Worm (Caenorhabditis elegans) whole organism, late embryonic: ENCODE measurements around the gene upb-1.

Experiments used
- C08G9.2 ChIP-seq: sonication (generic microtip); optimal IDR thresholded peaks from 2 replicates; lab custom pipeline; 2016; ENCODE audit warnings: mild to moderate bottlenecking, missing genetic modification characterization, moderate library complexity, missing compliant biosample characterization
- F13H6.1 ChIP-seq: sonication (generic microtip); optimal IDR thresholded peaks from 2 replicates; lab custom pipeline; 2016; ENCODE audit warnings: missing genetic modification characterization, missing compliant biosample characterization
- K02D7.2 ChIP-seq: sonication (generic microtip); optimal IDR thresholded peaks from 2 replicates; lab custom pipeline; 2017; ENCODE audit warnings: mild to moderate bottlenecking, missing genetic modification characterization, missing compliant biosample characterization
- K09A11.1 ChIP-seq: sonication (generic microtip); optimal IDR thresholded peaks from 2 replicates; lab custom pipeline; 2017; ENCODE audit warnings: antibody characterized with exemption, mild to moderate bottlenecking, missing genetic modification characterization, missing compliant biosample characterization; ENCODE audit not compliant: insufficient read depth
- ahr-1 ChIP-seq: sonication (generic microtip); optimal IDR thresholded peaks from 2 replicates; lab custom pipeline; 2016; ENCODE audit warnings: missing genetic modification characterization, missing compliant biosample characterization
- ceh-18 ChIP-seq: sonication (generic microtip); optimal IDR thresholded peaks from 2 replicates; lab custom pipeline; 2016; ENCODE audit warnings: missing genetic modification characterization, missing compliant biosample characterization
- ceh-2 ChIP-seq: sonication (generic microtip); optimal IDR thresholded peaks from 2 replicates; lab custom pipeline; 2016; ENCODE audit warnings: missing genotype, missing genetic modification characterization, missing compliant biosample characterization
- ceh-30 ChIP-seq: fragments of 150-350 bp; optimal IDR thresholded peaks from 2 replicates; lab custom pipeline; 2014; ENCODE audit warnings: missing biosample characterization, missing genetic modification characterization
- ceh-34 ChIP-seq: sonication (generic microtip); optimal IDR thresholded peaks from 2 replicates; lab custom pipeline; 2016; ENCODE audit warnings: mild to moderate bottlenecking, missing genetic modification characterization, missing compliant biosample characterization
- ceh-45 ChIP-seq: fragments of 200-800 bp; sonication (Bioruptor generic); IDR thresholded peaks from 2 replicates; pipeline ENCODE4 v1.3.6; 2022; ENCODE audit warnings: missing genetic modification reagents, missing genetic modification characterization, missing compliant biosample characterization
- che-1 ChIP-seq: sonication (generic microtip); optimal IDR thresholded peaks from 2 replicates; lab custom pipeline; 2016; ENCODE audit warnings: mild to moderate bottlenecking, missing genetic modification characterization, missing compliant biosample characterization
- dmd-4 ChIP-seq: sonication (generic microtip); optimal IDR thresholded peaks from 2 replicates; lab custom pipeline; 2016; ENCODE audit warnings: borderline replicate concordance, missing genetic modification characterization, missing compliant biosample characterization
- dve-1 ChIP-seq: sonication (generic microtip); optimal IDR thresholded peaks from 2 replicates; lab custom pipeline; 2017; ENCODE audit warnings: antibody characterized with exemption, mild to moderate bottlenecking, missing genetic modification characterization, missing compliant biosample characterization
- elt-2 ChIP-seq: sonication (generic microtip); optimal IDR thresholded peaks from 2 replicates; lab custom pipeline; 2016; ENCODE audit warnings: missing genetic modification reagents, missing genetic modification characterization, missing compliant biosample characterization
- ets-4 ChIP-seq: sonication (generic microtip); optimal IDR thresholded peaks from 2 replicates; lab custom pipeline; 2016; ENCODE audit warnings: missing genetic modification characterization, missing compliant biosample characterization
- eyg-1 ChIP-seq: sonication (generic microtip); optimal IDR thresholded peaks from 2 replicates; lab custom pipeline; 2016; ENCODE audit warnings: missing genotype, missing genetic modification characterization, missing compliant biosample characterization
- hlh-15 ChIP-seq: sonication (generic microtip); optimal IDR thresholded peaks from 2 replicates; lab custom pipeline; 2016; ENCODE audit warnings: missing genetic modification characterization, missing compliant biosample characterization
- nhr-11 ChIP-seq: fragments of 150-350 bp; optimal IDR thresholded peaks from 2 replicates; lab custom pipeline; 2014; ENCODE audit warnings: missing biosample characterization, missing genetic modification characterization
- nhr-232 ChIP-seq: sonication (generic microtip); optimal IDR thresholded peaks from 2 replicates; lab custom pipeline; 2016; ENCODE audit warnings: missing genetic modification characterization, missing compliant biosample characterization
- npax-4 ChIP-seq: sonication (generic microtip); optimal IDR thresholded peaks from 2 replicates; lab custom pipeline; 2016; ENCODE audit warnings: missing genetic modification characterization, missing compliant biosample characterization
- pag-3 ChIP-seq: sonication (generic microtip); optimal IDR thresholded peaks from 2 replicates; lab custom pipeline; 2016; ENCODE audit warnings: missing compliant biosample characterization, missing genetic modification characterization, borderline replicate concordance
- pax-1 ChIP-seq: fragments of 150-350 bp; optimal IDR thresholded peaks from 2 replicates; lab custom pipeline; 2014; ENCODE audit warnings: missing biosample characterization, missing genetic modification characterization
- pha-2 ChIP-seq: sonication (generic microtip); optimal IDR thresholded peaks from 2 replicates; lab custom pipeline; 2017; ENCODE audit warnings: mild to moderate bottlenecking, missing genetic modification characterization, missing compliant biosample characterization
- pha-4 ChIP-seq: fragments of 150-350 bp; optimal IDR thresholded peaks from 2 replicates; lab custom pipeline; 2018; ENCODE audit warnings: missing biosample characterization, missing genetic modification reagents, missing genetic modification characterization
- pros-1 ChIP-seq: fragments of 150-350 bp; optimal IDR thresholded peaks from 2 replicates; lab custom pipeline; 2014; ENCODE audit warnings: missing biosample characterization, missing genetic modification reagents, missing genetic modification characterization
- ref-2 ChIP-seq: sonication (generic microtip); optimal IDR thresholded peaks from 2 replicates; lab custom pipeline; 2016; ENCODE audit warnings: missing genetic modification characterization, missing compliant biosample characterization
- rnt-1 ChIP-seq: sonication (generic microtip); optimal IDR thresholded peaks from 2 replicates; lab custom pipeline; 2016; ENCODE audit warnings: missing genetic modification characterization, missing compliant biosample characterization
- sox-4 ChIP-seq: sonication (generic microtip); optimal IDR thresholded peaks from 2 replicates; lab custom pipeline; 2017; ENCODE audit warnings: mild to moderate bottlenecking, missing genetic modification characterization, inconsistent platforms, missing compliant biosample characterization
- syd-9 ChIP-seq: sonication (generic microtip); optimal IDR thresholded peaks from 2 replicates; lab custom pipeline; 2016; ENCODE audit warnings: mild to moderate bottlenecking, missing genetic modification characterization, moderate library complexity, missing compliant biosample characterization
- tbx-7 ChIP-seq: sonication (generic microtip); optimal IDR thresholded peaks from 2 replicates; lab custom pipeline; 2016; ENCODE audit warnings: missing genotype, missing genetic modification characterization, missing compliant biosample characterization
- unc-3 ChIP-seq, 2 experiments: fragments of 200-800 bp in 1 of 2; sonication (Bioruptor generic) in 1 of 2; sonication (generic microtip) in 1 of 2; conservative IDR thresholded peaks in 1 of 2; optimal IDR thresholded peaks in 1 of 2; 2 replicates each; pipeline versions ENCODE4 v1.3.6 to Lab custom; 2016 to 2022; ENCODE audit warnings: missing compliant biosample characterization in 2 of 2, missing genetic modification characterization in 2 of 2, missing genetic modification reagents in 1 of 2
- unc-86 ChIP-seq: sonication (generic microtip); optimal IDR thresholded peaks from 2 replicates; lab custom pipeline; 2016; ENCODE audit warnings: missing genetic modification characterization, missing compliant biosample characterization

Gene upb-1

ce11 chrII:6263685-6264084, 26.2 kb downstream of the upb-1 start, which contains the start of gene F13H8.3:
Gene F13H8.3 (plus strand): TSS chrII:6263985.
- TF ChIP-seq ceh-30 (tag; lab: Kevin White, UChicago): no peak
- TF ChIP-seq K09A11.1 (tag; lab: Kevin White, UChicago): no peak
- TF ChIP-seq ceh-45 (GFP tag; lab: Robert Waterston, UW): no peak
- no peak for TF ChIP-seq syd-9 (tag; lab: Kevin White, UChicago)
- TF ChIP-seq pha-2 (tag; lab: Kevin White, UChicago): no peak
- TF ChIP-seq che-1 (tag; lab: Kevin White, UChicago): no peak
- no peak for TF ChIP-seq pros-1 (tag; lab: Kevin White, UChicago)
- no peak for TF ChIP-seq F13H6.1 (tag; lab: Kevin White, UChicago)
- no peak for TF ChIP-seq pag-3
- no peak for TF ChIP-seq pax-1 (tag; lab: Kevin White, UChicago)
- TF ChIP-seq, all 69 proteins: peak for 0

- TF ChIP-seq nhr-232 (tag; lab: Kevin White, UChicago) (no peak), ceh-18 (tag; lab: Kevin White, UChicago) (no peak), dmd-4 (tag; lab: Kevin White, UChicago) (no peak), eyg-1 (no peak), dve-1 (no peak), npax-4 (tag; lab: Kevin White, UChicago) (no peak), elt-2 (tag; lab: Kevin White, UChicago) (no peak), sox-4 (tag; lab: Kevin White, UChicago) (no peak), ahr-1 (no peak), K02D7.2 (tag; lab: Kevin White, UChicago) (no peak), ets-4 (tag; lab: Kevin White, UChicago) (no peak)
Observed at ce11 chrII:6262222-6262621, 27.7 kb downstream of the upb-1 start, which contains the start of gene F13H8.12. Gene F13H8.12 (plus strand): TSS chrII:6262522.

ce11 chrII:6260684-6261083, 29.2 kb downstream of the upb-1 start, which contains the start of gene nmgp-1:
Gene nmgp-1 (plus strand): TSS chrII:6260857.
- TF ChIP-seq ceh-18 (tag; lab: Kevin White, UChicago) (no peak), ceh-34 (tag; lab: Kevin White, UChicago) (peak; percentile 54)

ce11 chrII:6259867-6260266, 30.0 kb downstream of the upb-1 start, which contains the start of gene F13H8.11:
Gene F13H8.11 (minus strand): TSS chrII:6260021.
- TF ChIP-seq elt-2 (tag; lab: Kevin White, UChicago) (peak; percentile 10), ceh-45 (GFP tag; lab: Robert Waterston, UW) (no peak), hlh-15 (tag; lab: Kevin White, UChicago) (no peak)

ce11 chrII:6257220-6257877, 32.5 kb downstream of the upb-1 start:
- TF ChIP-seq npax-4 (tag; lab: Kevin White, UChicago) (no peak), ceh-2 (no peak), unc-3 (GFP tag; conservative IDR thresholded peaks at IDR 0.05; lab: Robert Waterston, UW) (no peak), unc-3 (tag; optimal IDR thresholded peaks at IDR 0.05; lab: Kevin White, UChicago) (no peak), pros-1 (tag; lab: Kevin White, UChicago) (no peak), nhr-232 (tag; lab: Kevin White, UChicago) (no peak), unc-86 (tag; lab: Kevin White, UChicago) (no peak), ceh-34 (tag; lab: Kevin White, UChicago) (no peak), hlh-15 (tag; lab: Kevin White, UChicago) (no peak), C08G9.2 (tag; lab: Kevin White, UChicago) (no peak), rnt-1 (tag; lab: Kevin White, UChicago) (no peak), ref-2 (tag; lab: Kevin White, UChicago) (no peak), dmd-4 (tag; lab: Kevin White, UChicago) (no peak), tbx-7 (tag; lab: Kevin White, UChicago) (no peak), nhr-11 (tag; lab: Kevin White, UChicago) (no peak), pha-4 (no peak)
- TF ChIP-seq, all 69 proteins: peak for 0
